Worm (Caenorhabditis elegans): ENCODE results near the gene F36H5.9.

The F36H5.9 gene

ce11 chrII:1709959-1710358, 42.9 kb downstream of the F36H5.9 start, which contains the start of gene fbxa-184:
Gene fbxa-184 (plus strand): TSS chrII:1710259.
- peak; percentile 28 for TF ChIP-seq aha-1 (tag)
- no peak for TF ChIP-seq F26F4.8 (GFP tag; conservative IDR thresholded peaks at IDR 0.05)

- TF ChIP-seq spr-1 (tag; optimal IDR thresholded peaks at IDR 0.05) (no peak), zip-2 (tag; optimal IDR thresholded peaks at IDR 0.05) (no peak), aha-1 (tag) (peak; percentile 44), zfp-3 (GFP tag; conservative IDR thresholded peaks at IDR 0.05) (no peak), mdl-1 (tag; optimal IDR thresholded peaks at IDR 0.05) (no peak), nhr-102 (tag; optimal IDR thresholded peaks at IDR 0.05) (no peak), nhr-41 (GFP tag; IDR thresholded peaks at IDR 0.05) (no peak), ceh-20 (GFP tag; IDR thresholded peaks at IDR 0.05) (no peak)
Observed at ce11 chrII:1706385-1706784, 46.5 kb downstream of the F36H5.9 start, which contains the start of gene sdz-18. Gene sdz-18 (minus strand): TSS chrII:1706485.

ce11 chrII:1703363-1703762, 49.5 kb downstream of the F36H5.9 start, which contains the start of gene fbxb-47:
Gene fbxb-47 (minus strand): TSS chrII:1703463.
- TF ChIP-seq mep-1 (tag; optimal IDR thresholded peaks at IDR 0.05) (no peak), attf-4 (tag; optimal IDR thresholded peaks at IDR 0.05) (no peak), nhr-28 (tag; optimal IDR thresholded peaks at IDR 0.05) (no peak), zfp-3 (GFP tag; conservative IDR thresholded peaks at IDR 0.05) (no peak), hmg-1.1 (GFP tag; IDR thresholded peaks at IDR 0.05) (no peak), lin-15B (tag; optimal IDR thresholded peaks at IDR 0.05) (no peak), hlh-30 (tag; optimal IDR thresholded peaks at IDR 0.05; ENCODE audit: insufficient read depth) (no peak), mes-2 (tag; optimal IDR thresholded peaks at IDR 0.05; ENCODE audit: poor library complexity, severe bottlenecking) (no peak), cey-2 (tag; optimal IDR thresholded peaks at IDR 0.05; ENCODE audit: borderline replicate concordance, insufficient read depth) (no peak), lin-13 (GFP tag; optimal IDR thresholded peaks at IDR 0.05) (no peak), R02D3.7 (tag; optimal IDR thresholded peaks at IDR 0.05) (no peak), php-3 (GFP tag; IDR thresholded peaks at IDR 0.05) (no peak), Y5F2A.4 (GFP tag; optimal IDR thresholded peaks at IDR 0.05) (no peak), mxl-3 (GFP tag; optimal IDR thresholded peaks at IDR 0.05) (no peak), dve-1 (tag; optimal IDR thresholded peaks at IDR 0.05; ENCODE audit: insufficient read depth) (no peak), egl-43 (GFP tag; IDR thresholded peaks at IDR 0.05) (no peak), nhr-25 (tag; optimal IDR thresholded peaks at IDR 0.05; ENCODE audit: borderline replicate concordance, insufficient read depth) (no peak), hlh-11 (tag; optimal IDR thresholded peaks at IDR 0.05) (no peak)
